Worm (Caenorhabditis elegans): Measurements from ENCODE around the gene cutl-22.

cutl-22 gene

ce11 chrV:1153387-1153786 is 11.9 kb downstream of the cutl-22 start:
- peak; percentile 16 for TF ChIP-seq hlh-13 (GFP tag; optimal IDR thresholded peaks at IDR 0.05)
- TF ChIP-seq ceh-24 (tag; optimal IDR thresholded peaks at IDR 0.05): no peak
- TF ChIP-seq unc-55 (GFP tag; optimal IDR thresholded peaks at IDR 0.05): no peak
- TF ChIP-seq eyg-1 (tag; optimal IDR thresholded peaks at IDR 0.05): no peak
- no peak for TF ChIP-seq unc-42 (tag; optimal IDR thresholded peaks at IDR 0.05)
- no peak for TF ChIP-seq ceh-30 (tag; optimal IDR thresholded peaks at IDR 0.05)
- TF ChIP-seq ceh-31 (tag; optimal IDR thresholded peaks at IDR 0.05): no peak

ce11 chrV:1153925-1154324 is 12.4 kb downstream of the cutl-22 start:
- TF ChIP-seq K09A11.1 (tag; optimal IDR thresholded peaks at IDR 0.05; ENCODE audit: insufficient read depth) (no peak), ets-4 (tag; optimal IDR thresholded peaks at IDR 0.05) (no peak), ceh-18 (tag; optimal IDR thresholded peaks at IDR 0.05) (peak; percentile 41), tbx-2 (tag; optimal IDR thresholded peaks at IDR 0.05) (no peak), unc-86 (tag; optimal IDR thresholded peaks at IDR 0.05) (peak; percentile 52), elt-2 (tag; optimal IDR thresholded peaks at IDR 0.05) (no peak), ceh-34 (tag; optimal IDR thresholded peaks at IDR 0.05) (peak; percentile 6), ceh-14 (tag; optimal IDR thresholded peaks at IDR 0.05) (peak; percentile 68), lin-11 (tag; optimal IDR thresholded peaks at IDR 0.05) (no peak), ceh-30 (tag; optimal IDR thresholded peaks at IDR 0.05) (no peak), ceh-48 (tag; optimal IDR thresholded peaks at IDR 0.05) (no peak), nfya-1 (tag; optimal IDR thresholded peaks at IDR 0.05) (peak; percentile 47), unc-42 (tag; optimal IDR thresholded peaks at IDR 0.05) (peak; percentile 43), rnt-1 (tag; optimal IDR thresholded peaks at IDR 0.05) (peak; percentile 12), hlh-6 (tag; optimal IDR thresholded peaks at IDR 0.05) (no peak), eyg-1 (tag; optimal IDR thresholded peaks at IDR 0.05) (peak; percentile 18), F13H6.1 (tag; optimal IDR thresholded peaks at IDR 0.05) (peak; percentile 46), ceh-19 (GFP tag; optimal IDR thresholded peaks at IDR 0.05) (peak; percentile 30), ceh-6 (GFP tag; optimal IDR thresholded peaks at IDR 0.05) (peak; percentile 15), ceh-31 (tag; optimal IDR thresholded peaks at IDR 0.05) (peak; percentile 63), sdc-2 (tag; optimal IDR thresholded peaks at IDR 0.05) (peak; percentile 25), dmd-4 (tag; optimal IDR thresholded peaks at IDR 0.05; ENCODE audit: borderline replicate concordance) (peak; percentile 49), madf-2 (tag; optimal IDR thresholded peaks at IDR 0.05) (peak; percentile 32)

ce11 chrV:1154472-1155278 is 13.1 kb downstream of the cutl-22 start:
- TF ChIP-seq eyg-1 (tag; optimal IDR thresholded peaks at IDR 0.05) (no peak), unc-42 (tag; optimal IDR thresholded peaks at IDR 0.05) (peak; percentile 76), fkh-10 (GFP tag; optimal IDR thresholded peaks at IDR 0.05) (no peak), lin-11 (tag; optimal IDR thresholded peaks at IDR 0.05) (no peak)

- TF ChIP-seq odd-2 (tag; optimal IDR thresholded peaks at IDR 0.05) (no peak), unc-55 (GFP tag; optimal IDR thresholded peaks at IDR 0.05) (peak; percentile 12)
Observed at ce11 chrV:1155914-1156313, 14.4 kb downstream of the cutl-22 start, which contains the start of gene cmd-1. cmd-1 (plus strand) TSS chrV:1156271.

- no peak for TF ChIP-seq ceh-18 (tag; optimal IDR thresholded peaks at IDR 0.05)
- no peak for TF ChIP-seq unc-3 (GFP tag; conservative IDR thresholded peaks at IDR 0.05)
- no peak for TF ChIP-seq unc-3 (tag; optimal IDR thresholded peaks at IDR 0.05)
- TF ChIP-seq sdc-2 (tag; optimal IDR thresholded peaks at IDR 0.05): no peak
- TF ChIP-seq odd-2 (tag; optimal IDR thresholded peaks at IDR 0.05): no peak
- no peak for TF ChIP-seq hlh-15 (tag; optimal IDR thresholded peaks at IDR 0.05)
- no peak for TF ChIP-seq dmd-4 (tag; optimal IDR thresholded peaks at IDR 0.05; ENCODE audit: borderline replicate concordance)
- no peak for TF ChIP-seq pros-1 (tag; optimal IDR thresholded peaks at IDR 0.05)
- TF ChIP-seq sox-2 (GFP tag; IDR thresholded peaks at IDR 0.05): no peak
- TF ChIP-seq sox-4 (tag; optimal IDR thresholded peaks at IDR 0.05): no peak
- no peak for TF ChIP-seq K02D7.2 (tag; optimal IDR thresholded peaks at IDR 0.05)
- TF ChIP-seq zip-5 (tag; optimal IDR thresholded peaks at IDR 0.05): no peak
- no peak for TF ChIP-seq rnt-1 (tag; optimal IDR thresholded peaks at IDR 0.05)
- TF ChIP-seq mec-3 (tag; optimal IDR thresholded peaks at IDR 0.05; ENCODE audit: borderline replicate concordance): no peak
- no peak for TF ChIP-seq syd-9 (tag; optimal IDR thresholded peaks at IDR 0.05)
- TF ChIP-seq ceh-45 (GFP tag; IDR thresholded peaks at IDR 0.05): no peak
- TF ChIP-seq ceh-2 (tag; optimal IDR thresholded peaks at IDR 0.05): no peak
- no peak for TF ChIP-seq hlh-30 (tag; optimal IDR thresholded peaks at IDR 0.05; ENCODE audit: insufficient read depth)
Observed at ce11 chrV:1156431-1156830, 14.9 kb downstream of the cutl-22 start.
